Fruit fly (Drosophila melanogaster) whole organism, wandering third instar larva: ENCODE results near the gene CG9664.

ENCODE experiments used
- Hr78 ChIP-seq: fragments of >200 bp; optimal IDR thresholded peaks from 2 replicates; lab custom pipeline; 2017; ENCODE audit warnings: missing biosample characterization, missing genetic modification characterization
- fru ChIP-seq: fragments of 200-800 bp; sonication (Bioruptor generic); optimal IDR thresholded peaks from 3 replicates; lab custom pipeline; 2016; ENCODE audit warnings: missing biosample characterization, mild to moderate bottlenecking, missing genetic modification characterization
- jim ChIP-seq: fragments of 175-275, 200-325 bp; sonication (Bioruptor generic); optimal IDR thresholded peaks from 2 replicates; lab custom pipeline; 2016; ENCODE audit warnings: missing biosample characterization, mild to moderate bottlenecking, missing genetic modification characterization

- TF ChIP-seq Hr78 (GFP tag; lab: Kevin White, UChicago) (no peak), jim (GFP tag; lab: Kevin White, UChicago) (no peak), fru (GFP tag; lab: Kevin White, UChicago) (no peak)
These were observed 48.5 kb downstream of the CG9664 start for dm6 chr2L:3246030-3246429.
